Fruit fly (Drosophila melanogaster): ENCODE measurements around the gene CG9121.

Gene CG9121

dm6 chr2L:5086905-5087522 lies 36.2 kb upstream of the CG9121 start (continued):
- TF ChIP-seq bab2 (GFP tag; optimal IDR thresholded peaks at IDR 0.05) (peak; percentile 71), NK7.1 (GFP tag; optimal IDR thresholded peaks at IDR 0.05) (peak; percentile 16), CG8359 (GFP tag; optimal IDR thresholded peaks at IDR 0.05; ENCODE audit: borderline replicate concordance) (peak; percentile 72), ham (GFP tag; IDR thresholded peaks at IDR 0.05) (no peak), ttk (GFP tag; IDR thresholded peaks at IDR 0.05) (peak; percentile 54; the same call in 1 of the 2 replicates), CG6813 (GFP tag; optimal IDR thresholded peaks at IDR 0.05) (peak; percentile 61), org-1 (GFP tag; optimal IDR thresholded peaks at IDR 0.05) (peak; percentile 76), pros (GFP tag; optimal IDR thresholded peaks at IDR 0.05) (no peak), Mad (GFP tag; optimal IDR thresholded peaks at IDR 0.05) (peak; percentile 68), Lhr (GFP tag; optimal IDR thresholded peaks at IDR 0.05) (no peak), br (optimal IDR thresholded peaks at IDR 0.05) (no peak), CG14050 (GFP tag; IDR thresholded peaks at IDR 0.05) (peak; percentile 26; the same call in 1 of the 3 replicates), ato (GFP tag; IDR thresholded peaks at IDR 0.05; ENCODE audit: partially characterized antibody) (no peak), CG16779 (GFP tag; IDR thresholded peaks at IDR 0.05) (no peak), cg (GFP tag; optimal IDR thresholded peaks at IDR 0.05) (no peak), da (GFP tag; optimal IDR thresholded peaks at IDR 0.05) (peak; percentile 42), CG9876 (GFP tag; optimal IDR thresholded peaks at IDR 0.05) (peak; percentile 25), CG12071 (GFP tag; optimal IDR thresholded peaks at IDR 0.05) (peak; percentile 75), tll (GFP tag; optimal IDR thresholded peaks at IDR 0.05) (no peak), CG18011 (GFP tag; optimal IDR thresholded peaks at IDR 0.05) (peak; percentile 19), Sin3A (optimal IDR thresholded peaks at IDR 0.05) (no peak), CG30403 (GFP tag; optimal IDR thresholded peaks at IDR 0.05) (peak; percentile 84), insv (GFP tag; optimal IDR thresholded peaks at IDR 0.05) (no peak), CG6765 (GFP tag; optimal IDR thresholded peaks at IDR 0.05) (peak; percentile 74), CG3726 (GFP tag; IDR thresholded peaks at IDR 0.05) (no peak), cato (GFP tag; optimal IDR thresholded peaks at IDR 0.05; ENCODE audit: borderline replicate concordance) (peak; percentile 53), corto (GFP tag; optimal IDR thresholded peaks at IDR 0.05) (peak; percentile 54), z (GFP tag; IDR thresholded peaks at IDR 0.05) (peak; percentile 30; the same call in 1 of the 3 replicates), ERR (GFP tag; optimal IDR thresholded peaks at IDR 0.05) (peak; percentile 34), vfl (GFP tag; optimal IDR thresholded peaks at IDR 0.05) (peak; percentile 36), Xrp1 (GFP tag; IDR thresholded peaks at IDR 0.05) (peak; percentile 79), prd (optimal IDR thresholded peaks at IDR 0.05) (no peak), prd (GFP tag; IDR thresholded peaks at IDR 0.05) (peak; percentile 65), CG34376 (GFP tag; optimal IDR thresholded peaks at IDR 0.05) (peak; percentile 44), fru (optimal IDR thresholded peaks at IDR 0.05) (no peak), CG6689 (GFP tag; IDR thresholded peaks at IDR 0.05) (peak; percentile 73), Lim3 (GFP tag; IDR thresholded peaks at IDR 0.05) (no peak), bigmax (GFP tag; optimal IDR thresholded peaks at IDR 0.05) (no peak), CG17385 (GFP tag; optimal IDR thresholded peaks at IDR 0.05) (peak; percentile 80), peb (GFP tag; IDR thresholded peaks at IDR 0.05) (no peak), CG4617 (GFP tag; optimal IDR thresholded peaks at IDR 0.05; ENCODE audit: borderline replicate concordance) (peak; percentile 49), CG14965 (GFP tag; optimal IDR thresholded peaks at IDR 0.05; ENCODE audit: borderline replicate concordance) (peak; percentile 14), CG12659 (GFP tag; optimal IDR thresholded peaks at IDR 0.05) (peak; percentile 77), CG7372 (GFP tag; IDR thresholded peaks at IDR 0.05) (0 out of 2 replicates have a peak, but pooled peaks have one; percentile 46), sr (GFP tag; IDR thresholded peaks at IDR 0.05) (no peak), kah (GFP tag; optimal IDR thresholded peaks at IDR 0.05) (peak; percentile 68), eve (GFP tag; optimal IDR thresholded peaks at IDR 0.05) (peak in 1 of 2 experiments; percentile 95), usp (GFP tag; optimal IDR thresholded peaks at IDR 0.05) (no peak), hth (optimal IDR thresholded peaks at IDR 0.05) (no peak), CG9609 (GFP tag; optimal IDR thresholded peaks at IDR 0.05) (peak; percentile 57), CG6854 (GFP tag; optimal IDR thresholded peaks at IDR 0.05) (peak; percentile 79)

Data from whole organism, embryonic.